Worm (Caenorhabditis elegans) whole organism, late embryonic: ENCODE measurements around the gene his-60.

ENCODE experiments used
- ceh-22 ChIP-seq: sonication (generic microtip); optimal IDR thresholded peaks from 2 replicates; lab custom pipeline; 2017; ENCODE audit warnings: missing biosample characterization, missing genetic modification characterization
- ets-4 ChIP-seq: sonication (generic microtip); optimal IDR thresholded peaks from 2 replicates; lab custom pipeline; 2016; ENCODE audit warnings: missing genetic modification characterization, missing compliant biosample characterization
- pax-1 ChIP-seq: fragments of 150-350 bp; optimal IDR thresholded peaks from 2 replicates; lab custom pipeline; 2014; ENCODE audit warnings: missing biosample characterization, missing genetic modification characterization
- sox-4 ChIP-seq: sonication (generic microtip); optimal IDR thresholded peaks from 2 replicates; lab custom pipeline; 2017; ENCODE audit warnings: mild to moderate bottlenecking, missing genetic modification characterization, inconsistent platforms, missing compliant biosample characterization

DNA sequence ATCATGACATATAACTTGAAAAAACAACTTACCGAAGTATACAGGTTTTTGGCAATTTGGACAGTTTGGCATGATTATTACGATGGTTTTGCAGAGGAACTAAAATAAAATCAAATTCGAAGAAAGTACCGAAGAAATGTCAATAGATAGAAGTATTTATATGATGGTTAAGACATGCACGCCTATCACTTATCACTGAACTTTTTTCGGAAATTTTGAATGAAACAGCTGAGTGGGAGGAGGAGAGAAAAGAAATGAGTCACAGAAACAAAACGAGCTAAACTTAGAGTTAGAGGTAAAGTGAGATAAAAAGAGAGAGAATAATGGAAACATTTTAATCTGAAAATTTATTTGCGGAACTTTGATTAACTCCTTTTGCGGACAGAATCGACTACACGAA, 42.6 kb downstream of the his-60 start, which contains the start of gene valv-1:
- no peak for TF ChIP-seq ceh-22
- TF ChIP-seq sox-4 (tag; lab: Kevin White, UChicago): no peak
- TF ChIP-seq pax-1 (tag; lab: Kevin White, UChicago): no peak
- no peak for TF ChIP-seq ets-4
